Fruit fly (Drosophila melanogaster) whole organism, embryonic: Measurements from ENCODE around the gene SerRS-m.

Experiments used
- Blimp-1 ChIP-seq: fragments of 200-800 bp; sonication (Bioruptor generic); optimal IDR thresholded peaks from 3 replicates; lab custom pipeline; 2018; ENCODE audit warnings: missing biosample characterization, missing genetic modification characterization, mild to moderate bottlenecking, moderate library complexity, missing genetic modification reagents
- CG10462 ChIP-seq: fragments of 200-800 bp; sonication (Bioruptor generic); optimal IDR thresholded peaks from 2 replicates; lab custom pipeline; 2016; ENCODE audit warnings: missing biosample characterization, missing genetic modification characterization
- CG13624 ChIP-seq: fragments of 200-800 bp; sonication (Bioruptor generic); optimal IDR thresholded peaks from 2 replicates; lab custom pipeline; 2016; ENCODE audit warnings: missing biosample characterization, missing genetic modification characterization
- CG14014 ChIP-seq: fragments of 200-800 bp; sonication (Bioruptor generic); IDR thresholded peaks from 2 replicates; pipeline ENCODE4 v1.3.6; 2022; ENCODE audit warnings: missing biosample characterization, missing genetic modification characterization
- CG14441 ChIP-seq: fragments of 200-800 bp; sonication (Bioruptor generic); IDR thresholded peaks from 2 replicates; pipeline ENCODE4 v1.3.6; 2022; ENCODE audit warnings: missing biosample characterization, missing genetic modification characterization
- CG15696 ChIP-seq: fragments of 200-800 bp; sonication (Bioruptor generic); optimal IDR thresholded peaks from 2 replicates; lab custom pipeline; 2019; ENCODE audit warnings: missing biosample characterization, mild to moderate bottlenecking, missing genetic modification characterization, moderate library complexity
- CG16779 ChIP-seq: fragments of 200-800 bp; sonication (Bioruptor generic); IDR thresholded peaks from 2 replicates; pipeline ENCODE4 v1.3.6; 2022; ENCODE audit warnings: missing biosample characterization, missing genetic modification characterization
- CG16863 ChIP-seq: fragments of 200-800 bp; sonication (Bioruptor generic); optimal IDR thresholded peaks from 3 replicates; lab custom pipeline; 2016; ENCODE audit warnings: missing biosample characterization, missing genetic modification characterization
- CG1792 ChIP-seq: fragments of 200-800 bp; sonication (Bioruptor generic); optimal IDR thresholded peaks from 2 replicates; lab custom pipeline; 2016; ENCODE audit warnings: missing biosample characterization, missing genetic modification characterization
- CG2199 ChIP-seq: fragments of 200-800 bp; sonication (Bioruptor generic); IDR thresholded peaks from 3 replicates; pipeline ENCODE4 v1.3.6; 2022; ENCODE audit warnings: missing biosample characterization, missing genetic modification characterization
- CG31365 ChIP-seq: fragments of 200-800 bp; sonication (Bioruptor generic); optimal IDR thresholded peaks from 2 replicates; lab custom pipeline; 2018; ENCODE audit warnings: missing biosample characterization, mild to moderate bottlenecking, missing genetic modification characterization
- CG3163 ChIP-seq: fragments of 200-800 bp; sonication (Bioruptor generic); optimal IDR thresholded peaks from 3 replicates; lab custom pipeline; 2016; ENCODE audit warnings: missing biosample characterization, missing genetic modification characterization
- CG4360 ChIP-seq: fragments of 200-800 bp; sonication (Bioruptor generic); IDR thresholded peaks from 2 replicates; pipeline ENCODE4 v1.3.6; 2022; ENCODE audit warnings: missing biosample characterization, missing genetic modification characterization
- CG43689 ChIP-seq: fragments of 200-800 bp; sonication (Bioruptor generic); IDR thresholded peaks from 2 replicates; pipeline ENCODE4 v1.3.6; 2022; ENCODE audit warnings: missing biosample characterization, missing genetic modification characterization
- CG5180 ChIP-seq: fragments of 200-800 bp; sonication (Bioruptor generic); optimal IDR thresholded peaks from 3 replicates; lab custom pipeline; 2017; ENCODE audit warnings: missing biosample characterization, missing genetic modification characterization, mild to moderate bottlenecking, moderate library complexity, missing genetic modification reagents
- CG6854 ChIP-seq: fragments of 200-800 bp; sonication (Bioruptor generic); optimal IDR thresholded peaks from 3 replicates; lab custom pipeline; 2017; ENCODE audit warnings: missing biosample characterization, mild to moderate bottlenecking, missing genetic modification characterization
- CG7987 ChIP-seq: fragments of 200-800 bp; sonication (Bioruptor generic); optimal IDR thresholded peaks from 2 replicates; lab custom pipeline; 2018; ENCODE audit warnings: missing biosample characterization, mild to moderate bottlenecking, missing genetic modification characterization, moderate library complexity
- CG8290 ChIP-seq, 3 experiments: fragments of 200-800 bp; sonication (Bioruptor generic); optimal IDR thresholded peaks; 2 replicates each; lab custom pipeline; 2016 to 2019; ENCODE audit warnings: missing biosample characterization in 3 of 3, missing genetic modification characterization in 3 of 3, mild to moderate bottlenecking in 2 of 3, moderate library complexity in 1 of 3
- D19A ChIP-seq: fragments of 200-800 bp; optimal IDR thresholded peaks from 3 replicates; lab custom pipeline; 2019; ENCODE audit warnings: missing biosample characterization, mild to moderate bottlenecking, missing genetic modification characterization, moderate library complexity
- Doc3 ChIP-seq: fragments of 200-800 bp; sonication (Bioruptor generic); IDR thresholded peaks from 3 replicates; pipeline ENCODE4 v1.3.6; 2022; ENCODE audit warnings: missing biosample characterization, missing genetic modification characterization; ENCODE audit not compliant: partially characterized antibody
- Eip74EF ChIP-seq, 2 experiments: fragments of 200-800 bp in 1 of 2; fragments of >200 bp in 1 of 2; sonication (Bioruptor generic) in 1 of 2; optimal IDR thresholded peaks; 2 replicates each; lab custom pipeline; 2017 to 2019; ENCODE audit warnings: missing biosample characterization in 2 of 2, missing genetic modification characterization in 2 of 2, mild to moderate bottlenecking in 1 of 2, moderate library complexity in 1 of 2
- Ets97D ChIP-seq: fragments of 200-800 bp; sonication (Bioruptor generic); optimal IDR thresholded peaks from 3 replicates; lab custom pipeline; 2016; ENCODE audit warnings: missing biosample characterization, missing genetic modification characterization
- HLH3B ChIP-seq: fragments of 200-800 bp; sonication (Bioruptor generic); IDR thresholded peaks from 2 replicates; pipeline ENCODE4 v1.3.6; 2022; ENCODE audit warnings: missing biosample characterization, missing genetic modification characterization
- Hsf ChIP-seq: fragments of 200-800 bp; sonication (Bioruptor generic); optimal IDR thresholded peaks from 3 replicates; lab custom pipeline; 2016; ENCODE audit warnings: missing biosample characterization, missing genetic modification characterization
- MESR4 ChIP-seq: fragments of 200-800 bp; sonication (Bioruptor generic); optimal IDR thresholded peaks from 2 replicates; lab custom pipeline; 2018; ENCODE audit warnings: missing biosample characterization, mild to moderate bottlenecking, missing genetic modification characterization, moderate library complexity
- Opbp ChIP-seq: fragments of 200-800 bp; sonication (Bioruptor generic); IDR thresholded peaks from 3 replicates; pipeline ENCODE4 v1.3.6; 2022; ENCODE audit warnings: missing biosample characterization, missing genetic modification characterization; ENCODE audit not compliant: partially characterized antibody
- PHDP ChIP-seq: fragments of 200-800 bp; sonication (Bioruptor generic); optimal IDR thresholded peaks from 3 replicates; lab custom pipeline; 2018; ENCODE audit warnings: missing biosample characterization, mild to moderate bottlenecking, missing genetic modification characterization, moderate library complexity
- Poxn ChIP-seq: fragments of 200-800 bp; sonication (Bioruptor generic); IDR thresholded peaks from 2 replicates; pipeline ENCODE4 v1.3.6; 2022; ENCODE audit warnings: missing biosample characterization, missing genetic modification characterization
- Side ChIP-seq: fragments of 200-800 bp; sonication (Bioruptor generic); optimal IDR thresholded peaks from 2 replicates; lab custom pipeline; 2016; ENCODE audit warnings: missing biosample characterization, missing genetic modification characterization
- Sox100B ChIP-seq: fragments of 200-800 bp; sonication (Bioruptor generic); optimal IDR thresholded peaks from 3 replicates; lab custom pipeline; 2018; ENCODE audit warnings: missing biosample characterization, mild to moderate bottlenecking, missing genetic modification characterization
- Trl ChIP-seq, 3 experiments: fragments of >200 bp in 2 of 3; fragments of 200-800 bp in 1 of 3; sonication (Bioruptor generic) in 1 of 3; optimal IDR thresholded peaks; 2 replicates in 1 of 3; 3 replicates in 2 of 3; lab custom pipeline; 2016 to 2017; ENCODE audit warnings: missing biosample characterization in 1 of 3, missing genetic modification characterization in 1 of 3
- Xbp1 ChIP-seq: fragments of 200-800 bp; sonication (Bioruptor generic); optimal IDR thresholded peaks from 3 replicates; lab custom pipeline; 2016; ENCODE audit warnings: missing biosample characterization, mild to moderate bottlenecking, missing genetic modification characterization
- cato ChIP-seq: fragments of 200-800 bp; sonication (Bioruptor generic); optimal IDR thresholded peaks from 2 replicates; lab custom pipeline; 2016; ENCODE audit warnings: missing biosample characterization, missing genetic modification characterization, borderline replicate concordance
- caup ChIP-seq: fragments of 200-800 bp; sonication (Bioruptor generic); optimal IDR thresholded peaks from 3 replicates; lab custom pipeline; 2017; ENCODE audit warnings: missing biosample characterization, mild to moderate bottlenecking, missing genetic modification characterization, moderate library complexity; ENCODE audit not compliant: severe bottlenecking
- fd96Cb ChIP-seq: fragments of 200-800 bp; sonication (Bioruptor generic); optimal IDR thresholded peaks from 2 replicates; lab custom pipeline; 2018; ENCODE audit warnings: missing biosample characterization, mild to moderate bottlenecking, missing genetic modification characterization, moderate library complexity
- insv ChIP-seq, 2 experiments: fragments of 200-800 bp; sonication (Bioruptor generic); optimal IDR thresholded peaks; 3 replicates each; lab custom pipeline; 2016 to 2018; ENCODE audit warnings: missing biosample characterization in 2 of 2, missing genetic modification characterization in 2 of 2
- klu ChIP-seq: fragments of 200-800 bp; sonication (Bioruptor generic); IDR thresholded peaks from 2 replicates; pipeline ENCODE4 v1.3.6; 2022; ENCODE audit warnings: missing biosample characterization, missing genetic modification characterization
- nau ChIP-seq: fragments of 200-800 bp; sonication (Bioruptor generic); optimal IDR thresholded peaks from 3 replicates; lab custom pipeline; 2017; ENCODE audit warnings: missing biosample characterization, mild to moderate bottlenecking, missing genetic modification characterization, missing genetic modification reagents
- phol ChIP-seq: fragments of 200-800 bp; sonication (Bioruptor generic); optimal IDR thresholded peaks from 3 replicates; lab custom pipeline; 2018; ENCODE audit warnings: missing biosample characterization, mild to moderate bottlenecking, missing genetic modification characterization, moderate library complexity
- psq ChIP-seq: fragments of 200-800 bp; sonication (Bioruptor generic); optimal IDR thresholded peaks from 2 replicates; lab custom pipeline; 2017; ENCODE audit warnings: missing biosample characterization, missing genetic modification characterization
- pzg ChIP-seq: fragments of 200-800 bp; sonication (Bioruptor generic); optimal IDR thresholded peaks from 3 replicates; lab custom pipeline; 2018; ENCODE audit warnings: missing biosample characterization, mild to moderate bottlenecking, missing genetic modification characterization, moderate library complexity
- row ChIP-seq: fragments of 200-800 bp; sonication (Bioruptor generic); IDR thresholded peaks from 3 replicates; pipeline ENCODE4 v1.3.6; 2022; ENCODE audit warnings: missing biosample characterization, missing genetic modification characterization
- run ChIP-seq: fragments of 200-800 bp; sonication (Bioruptor generic); optimal IDR thresholded peaks from 3 replicates; lab custom pipeline; 2018; ENCODE audit warnings: missing biosample characterization, mild to moderate bottlenecking, missing genetic modification characterization
- sc ChIP-seq, 3 experiments: fragments of >200 bp in 2 of 3; fragments of 200-800 bp in 1 of 3; sonication (Bioruptor generic) in 1 of 3; optimal IDR thresholded peaks; 2 replicates in 2 of 3; 3 replicates in 1 of 3; lab custom pipeline; 2017; ENCODE audit warnings: mild to moderate bottlenecking in 1 of 3, missing biosample characterization in 1 of 3, missing genetic modification characterization in 1 of 3, missing genetic modification reagents in 1 of 3
- so ChIP-seq: fragments of 200-800 bp; sonication (Bioruptor generic); IDR thresholded peaks from 3 replicates; pipeline ENCODE4 v1.3.6; 2022; ENCODE audit warnings: missing biosample characterization, missing genetic modification characterization
- tll ChIP-seq, 2 experiments: fragments of 200-800 bp in 1 of 2; fragments of >200 bp in 1 of 2; sonication (Bioruptor generic) in 1 of 2; optimal IDR thresholded peaks; 2 replicates each; lab custom pipeline; 2017 to 2019; ENCODE audit warnings: missing biosample characterization in 2 of 2, missing genetic modification characterization in 2 of 2, mild to moderate bottlenecking in 1 of 2, moderate library complexity in 1 of 2
- tna ChIP-seq: fragments of 200-800 bp; sonication (Bioruptor generic); IDR thresholded peaks from 2 replicates; pipeline ENCODE4 v1.3.6; 2022; ENCODE audit warnings: missing biosample characterization, missing genetic modification characterization; ENCODE audit not compliant: partially characterized antibody
- vnd ChIP-seq: fragments of 200-800 bp; sonication (Bioruptor generic); IDR thresholded peaks from 3 replicates; pipeline ENCODE4 v1.3.6; 2022; ENCODE audit warnings: missing biosample characterization, missing genetic modification characterization; ENCODE audit not compliant: partially characterized antibody

SerRS-m gene

dm6 chr3R:15345198-15346017 is 4.9 kb downstream of the SerRS-m start (continued):
- TF ChIP-seq D19A (tag; lab: Kevin White, UChicago), result no peak
- no peak for TF ChIP-seq CG10462 (GFP tag; lab: Kevin White, UChicago)
- TF ChIP-seq vnd (GFP tag; lab: Robert Waterston, UW), result no peak
- no peak for TF ChIP-seq fd96Cb
- no peak for TF ChIP-seq CG31365 (tag; lab: Kevin White, UChicago)
- TF ChIP-seq HLH3B (GFP tag; lab: Robert Waterston, UW), result no peak
- no peak for TF ChIP-seq so (GFP tag; lab: Robert Waterston, UW)
- TF ChIP-seq CG43689, result no peak
- TF ChIP-seq CG6854 (GFP tag; lab: Kevin White, UChicago), result no peak
- no peak for TF ChIP-seq tll (GFP tag; optimal IDR thresholded peaks at IDR 0.05; lab: Kevin White, UChicago)
- TF ChIP-seq psq (GFP tag; lab: Kevin White, UChicago), result no peak
- no peak for TF ChIP-seq CG15696 (tag; lab: Kevin White, UChicago)
- TF ChIP-seq Xbp1 (GFP tag; lab: Kevin White, UChicago), result peak; percentile 51
- peak in 1 of 2 experiments; percentile 5 for TF ChIP-seq Trl (optimal IDR thresholded peaks at IDR 0.05; lab: Kevin White, UChicago)
- no peak for TF ChIP-seq Trl (GFP tag; optimal IDR thresholded peaks at IDR 0.05; lab: Kevin White, UChicago)
- no peak for TF ChIP-seq Eip74EF (GFP tag; optimal IDR thresholded peaks at IDR 0.05; lab: Kevin White, UChicago)
- TF ChIP-seq caup, result no peak
- TF ChIP-seq cato, result no peak
- TF ChIP-seq CG16779 (GFP tag; lab: Robert Waterston, UW), result no peak
- TF ChIP-seq CG1792 (GFP tag; lab: Kevin White, UChicago), result no peak
- no peak for TF ChIP-seq CG14441 (GFP tag; lab: Robert Waterston, UW)
- no peak for TF ChIP-seq PHDP (tag; lab: Kevin White, UChicago)
- TF ChIP-seq CG4360, result no peak
- no peak for TF ChIP-seq Sox100B (GFP tag; lab: Kevin White, UChicago)
- no peak; the same call in 2 of the 3 replicates for TF ChIP-seq row
- no peak for TF ChIP-seq sc (optimal IDR thresholded peaks at IDR 0.05; lab: Kevin White, UChicago)
- TF ChIP-seq sc (GFP tag; optimal IDR thresholded peaks at IDR 0.05; lab: Kevin White, UChicago), result no peak
- no peak for TF ChIP-seq MESR4 (GFP tag; lab: Kevin White, UChicago)
- no peak for TF ChIP-seq Doc3 (GFP tag; lab: Robert Waterston, UW)
- TF ChIP-seq Hsf (GFP tag; lab: Kevin White, UChicago), result no peak
- no peak for TF ChIP-seq Poxn (GFP tag; lab: Robert Waterston, UW)
- no peak for TF ChIP-seq nau (GFP tag; lab: Kevin White, UChicago)
- TF ChIP-seq insv (GFP tag; optimal IDR thresholded peaks at IDR 0.05; lab: Kevin White, UChicago), result peak in 1 of 2 experiments; percentile 89
- no peak for TF ChIP-seq pzg
- peak; percentile 98 for TF ChIP-seq Blimp-1 (GFP tag; lab: Kevin White, UChicago)

dm6 chr3R:15346018-15346383 is 5.5 kb downstream of the SerRS-m start, which contains the start of the genes Surf4 and CG31301:
TSS of gene Surf4 (minus strand) at chr3R:15346176.
TSS of gene CG31301 (plus strand) at chr3R:15346205.
- TF ChIP-seq CG7987 (peak; percentile 26), CG16863 (GFP tag; lab: Kevin White, UChicago) (no peak), CG8290 (GFP tag; optimal IDR thresholded peaks at IDR 0.05; lab: Kevin White, UChicago) (no peak), CG8290 (tag; optimal IDR thresholded peaks at IDR 0.05; lab: Kevin White, UChicago) (peak in 1 of 2 experiments; percentile 56), CG13624 (GFP tag; lab: Kevin White, UChicago) (peak; percentile 13), tna (GFP tag; lab: Robert Waterston, UW) (peak; percentile 85), Ets97D (peak; percentile 71), CG2199 (0 out of 3 replicates have a peak, but pooled peaks have one; percentile 19), run (tag; lab: Kevin White, UChicago) (no peak), phol (peak; percentile 16), Opbp (GFP tag; lab: Robert Waterston, UW) (peak; percentile 87; the same call in 2 of the 3 replicates), CG14014 (GFP tag; lab: Robert Waterston, UW) (peak; percentile 33; the same call in 1 of the 2 replicates), CG3163 (no peak), Side (no peak), klu (GFP tag; lab: Robert Waterston, UW) (no peak), CG5180 (GFP tag; lab: Kevin White, UChicago) (no peak)
